Worm (Caenorhabditis elegans) whole organism, midembryonic: ENCODE data around the gene C17E7.9.

Experiments
- T22C8.4 ChIP-seq: fragments of 200-800 bp; sonication (Bioruptor generic); IDR thresholded peaks from 2 replicates; pipeline ENCODE4 v1.3.6; 2022; ENCODE audit warnings: missing genetic modification characterization, missing compliant biosample characterization
- cog-1 ChIP-seq: sonication (generic microtip); optimal IDR thresholded peaks from 2 replicates; lab custom pipeline; 2016; ENCODE audit warnings: missing genetic modification characterization, missing compliant biosample characterization
- flt-1 ChIP-seq: fragments of 200-800 bp; sonication (Bioruptor generic); IDR thresholded peaks from 2 replicates; pipeline ENCODE4 v1.3.6; 2022; ENCODE audit warnings: missing genetic modification characterization, missing compliant biosample characterization
- klf-2 ChIP-seq: fragments of 200-800 bp; sonication (Bioruptor generic); conservative IDR thresholded peaks from 2 replicates; pipeline ENCODE4 v1.3.6; 2022; ENCODE audit warnings: missing genetic modification reagents, missing genetic modification characterization, missing compliant biosample characterization
- med-1 ChIP-seq: sonication (generic microtip); optimal IDR thresholded peaks from 2 replicates; lab custom pipeline; 2017; ENCODE audit warnings: missing genetic modification characterization, mild to moderate bottlenecking, missing compliant biosample characterization, antibody characterized with exemption, missing genetic modification reagents; ENCODE audit not compliant: insufficient read depth
- ref-1 ChIP-seq: fragments of 200-800 bp; sonication (Bioruptor generic); conservative IDR thresholded peaks from 2 replicates; pipeline ENCODE4 v1.3.6; 2022; ENCODE audit warnings: missing genetic modification reagents, missing genetic modification characterization, missing compliant biosample characterization
- tab-1 ChIP-seq: fragments of 200-800 bp; sonication (Bioruptor generic); IDR thresholded peaks from 2 replicates; pipeline ENCODE4 v1.3.6; 2022; ENCODE audit warnings: missing genetic modification characterization, missing compliant biosample characterization
- ztf-23 ChIP-seq: fragments of 200-800 bp; sonication (Bioruptor generic); IDR thresholded peaks from 2 replicates; pipeline ENCODE4 v1.3.6; 2022; ENCODE audit warnings: missing genetic modification reagents, missing genetic modification characterization, missing compliant biosample characterization
- ztf-29 ChIP-seq: fragments of 200-800 bp; sonication (Bioruptor generic); IDR thresholded peaks from 2 replicates; pipeline ENCODE4 v1.3.6; 2022; ENCODE audit warnings: missing genetic modification reagents, missing genetic modification characterization, missing compliant biosample characterization

The C17E7.9 gene

ce11 chrV:3862851-3863250 is 27.8 kb downstream of the C17E7.9 start, which contains the start of gene nhr-187:
TSS of gene nhr-187 (minus strand) at chrV:3862951.
- TF ChIP-seq ref-1 (no peak), ztf-23 (GFP tag; lab: Robert Waterston, UW) (no peak), med-1 (GFP tag; lab: Kevin White, UChicago) (no peak), flt-1 (GFP tag; lab: Robert Waterston, UW) (no peak), T22C8.4 (GFP tag; lab: Robert Waterston, UW) (no peak), klf-2 (GFP tag; lab: Robert Waterston, UW) (no peak), ztf-29 (GFP tag; lab: Robert Waterston, UW) (no peak)

- TF ChIP-seq T22C8.4 (GFP tag; lab: Robert Waterston, UW): no peak
- TF ChIP-seq ref-1: no peak
- TF ChIP-seq cog-1 (tag; lab: Kevin White, UChicago): no peak
- TF ChIP-seq med-1 (GFP tag; lab: Kevin White, UChicago): no peak
- TF ChIP-seq ztf-23 (GFP tag; lab: Robert Waterston, UW): no peak
- TF ChIP-seq tab-1 (GFP tag; lab: Robert Waterston, UW): no peak
- no peak for TF ChIP-seq klf-2 (GFP tag; lab: Robert Waterston, UW)
- TF ChIP-seq flt-1 (GFP tag; lab: Robert Waterston, UW): no peak
- no peak for TF ChIP-seq ztf-29 (GFP tag; lab: Robert Waterston, UW)
These were observed 30.5 kb downstream of the C17E7.9 start, which contains the start of gene nhr-189 for ce11 chrV:3860123-3860522. TSS of gene nhr-189 (minus strand) at chrV:3860243.

ce11 chrV:3857778-3858177 is 32.9 kb downstream of the C17E7.9 start, which contains the start of gene nhr-188:
TSS of gene nhr-188 (minus strand) at chrV:3857861.
- TF ChIP-seq med-1 (GFP tag; lab: Kevin White, UChicago): no peak
- no peak for TF ChIP-seq ztf-29 (GFP tag; lab: Robert Waterston, UW)
- TF ChIP-seq tab-1 (GFP tag; lab: Robert Waterston, UW): no peak
- no peak for TF ChIP-seq klf-2 (GFP tag; lab: Robert Waterston, UW)
- TF ChIP-seq ref-1: no peak
- TF ChIP-seq cog-1 (tag; lab: Kevin White, UChicago): no peak
- TF ChIP-seq flt-1 (GFP tag; lab: Robert Waterston, UW): no peak
- TF ChIP-seq ztf-23 (GFP tag; lab: Robert Waterston, UW): no peak
- TF ChIP-seq T22C8.4 (GFP tag; lab: Robert Waterston, UW): no peak

- TF ChIP-seq klf-2 (GFP tag; lab: Robert Waterston, UW) (no peak), med-1 (GFP tag; lab: Kevin White, UChicago) (no peak), ztf-29 (GFP tag; lab: Robert Waterston, UW) (no peak)
These were observed 34.7 kb downstream of the C17E7.9 start for ce11 chrV:3855916-3856315.

ce11 chrV:3854847-3855246 is 35.8 kb downstream of the C17E7.9 start, which contains the start of gene nhr-186:
TSS of gene nhr-186 (minus strand) at chrV:3854947.
- TF ChIP-seq T22C8.4 (GFP tag; lab: Robert Waterston, UW): no peak
- no peak for TF ChIP-seq ztf-23 (GFP tag; lab: Robert Waterston, UW)
- no peak for TF ChIP-seq tab-1 (GFP tag; lab: Robert Waterston, UW)
- TF ChIP-seq ztf-29 (GFP tag; lab: Robert Waterston, UW): no peak
- no peak for TF ChIP-seq ref-1
- TF ChIP-seq klf-2 (GFP tag; lab: Robert Waterston, UW): no peak
- no peak for TF ChIP-seq cog-1 (tag; lab: Kevin White, UChicago)
- TF ChIP-seq flt-1 (GFP tag; lab: Robert Waterston, UW): no peak
- no peak for TF ChIP-seq med-1 (GFP tag; lab: Kevin White, UChicago)

ce11 chrV:3851760-3852159 is 38.9 kb downstream of the C17E7.9 start:
- TF ChIP-seq tab-1 (GFP tag; lab: Robert Waterston, UW) (no peak), med-1 (GFP tag; lab: Kevin White, UChicago) (no peak), ref-1 (no peak), T22C8.4 (GFP tag; lab: Robert Waterston, UW) (no peak), ztf-29 (GFP tag; lab: Robert Waterston, UW) (no peak)

ce11 chrV:3847268-3847667 is 43.4 kb downstream of the C17E7.9 start, which contains the start of gene nhr-185:
TSS of gene nhr-185 (minus strand) at chrV:3847368.
- TF ChIP-seq klf-2 (GFP tag; lab: Robert Waterston, UW) (no peak), T22C8.4 (GFP tag; lab: Robert Waterston, UW) (no peak), ztf-23 (GFP tag; lab: Robert Waterston, UW) (no peak), flt-1 (GFP tag; lab: Robert Waterston, UW) (no peak), tab-1 (GFP tag; lab: Robert Waterston, UW) (no peak), med-1 (GFP tag; lab: Kevin White, UChicago) (no peak), cog-1 (tag; lab: Kevin White, UChicago) (no peak), ref-1 (no peak), ztf-29 (GFP tag; lab: Robert Waterston, UW) (no peak)

ce11 chrV:3843926-3844325 is 46.7 kb downstream of the C17E7.9 start, which contains the start of gene ugt-32:
TSS of gene ugt-32 (minus strand) at chrV:3844007.
- no peak for TF ChIP-seq med-1 (GFP tag; lab: Kevin White, UChicago)
- TF ChIP-seq ztf-23 (GFP tag; lab: Robert Waterston, UW): no peak
- TF ChIP-seq klf-2 (GFP tag; lab: Robert Waterston, UW): no peak
- no peak for TF ChIP-seq tab-1 (GFP tag; lab: Robert Waterston, UW)
- TF ChIP-seq ref-1: no peak
- TF ChIP-seq ztf-29 (GFP tag; lab: Robert Waterston, UW): no peak
- TF ChIP-seq cog-1 (tag; lab: Kevin White, UChicago): no peak
- TF ChIP-seq T22C8.4 (GFP tag; lab: Robert Waterston, UW): no peak
- no peak for TF ChIP-seq flt-1 (GFP tag; lab: Robert Waterston, UW)

- TF ChIP-seq tab-1 (GFP tag; lab: Robert Waterston, UW) (no peak), med-1 (GFP tag; lab: Kevin White, UChicago) (no peak), flt-1 (GFP tag; lab: Robert Waterston, UW) (no peak), ztf-29 (GFP tag; lab: Robert Waterston, UW) (no peak), ref-1 (no peak)
These were observed 49.2 kb downstream of the C17E7.9 start for ce11 chrV:3841462-3841861.
